Worm (Caenorhabditis elegans) whole organism, L1 larva: ENCODE data around the gene fndc-1.

ENCODE experiments used
- C16A3.4 ChIP-seq: fragments of 150-350 bp; optimal IDR thresholded peaks from 2 replicates; lab custom pipeline; 2014; ENCODE audit warnings: missing biosample characterization, missing genetic modification characterization
- Y116A8C.19 ChIP-seq: sonication (generic microtip); optimal IDR thresholded peaks from 2 replicates; lab custom pipeline; 2016; ENCODE audit warnings: missing compliant biosample characterization, missing genetic modification characterization, borderline replicate concordance
- ceh-63 ChIP-seq: fragments of 200-800 bp; sonication (Bioruptor generic); optimal IDR thresholded peaks from 2 replicates; lab custom pipeline; 2018; ENCODE audit warnings: mild to moderate bottlenecking, missing genetic modification characterization, missing compliant biosample characterization
- ceh-82 ChIP-seq, 3 experiments: fragments of 150-350 bp in 1 of 3; sonication (generic microtip) in 2 of 3; optimal IDR thresholded peaks; 2 replicates each; lab custom pipeline; 2014 to 2017; ENCODE audit warnings: missing biosample characterization in 3 of 3, missing genetic modification characterization in 3 of 3
- ceh-88 ChIP-seq: fragments of 200-800 bp; sonication (Bioruptor generic); IDR thresholded peaks from 2 replicates; pipeline ENCODE4 v1.3.6; 2022; ENCODE audit warnings: missing genetic modification characterization, missing compliant biosample characterization
- efl-1 ChIP-seq, 4 experiments: fragments of 150-350 bp; optimal IDR thresholded peaks in 3 of 4; peaks in 1 of 4; 1 replicate in 1 of 4; 2 replicates in 3 of 4; lab custom pipeline; 2014; ENCODE audit warnings: missing biosample characterization in 2 of 4, missing genetic modification characterization in 2 of 4, missing genetic modification reagents in 2 of 4
- elt-3 ChIP-seq, 6 experiments: fragments of 150-350 bp in 1 of 6; sonication (generic microtip); optimal IDR thresholded peaks; 2 replicates each; lab custom pipeline; 2017 to 2018; ENCODE audit warnings: missing biosample characterization in 6 of 6, missing genetic modification characterization in 6 of 6, inconsistent platforms in 1 of 6
- fkh-10 ChIP-seq: sonication (generic microtip); optimal IDR thresholded peaks from 2 replicates; lab custom pipeline; 2017; ENCODE audit warnings: missing biosample characterization, missing genetic modification reagents, missing genetic modification characterization
- hlh-17 ChIP-seq: fragments of 200-800 bp; sonication (Bioruptor generic); optimal IDR thresholded peaks from 2 replicates; lab custom pipeline; 2018; ENCODE audit warnings: missing genetic modification characterization, mild to moderate bottlenecking, missing compliant biosample characterization, moderate library complexity, borderline replicate concordance
- irx-1 ChIP-seq: sonication (generic microtip); optimal IDR thresholded peaks from 2 replicates; lab custom pipeline; 2016; ENCODE audit warnings: missing genetic modification characterization, missing compliant biosample characterization
- jun-1 ChIP-seq: fragments of 150-350 bp; optimal IDR thresholded peaks from 2 replicates; lab custom pipeline; 2014; ENCODE audit warnings: missing biosample characterization, missing genetic modification reagents, missing genetic modification characterization
- lin-14 ChIP-seq: fragments of 200-800 bp; sonication (Bioruptor generic); optimal IDR thresholded peaks from 2 replicates; lab custom pipeline; 2018; ENCODE audit warnings: mild to moderate bottlenecking, missing genetic modification characterization, moderate library complexity, missing compliant biosample characterization
- lin-15B ChIP-seq: fragments of 150-350 bp; sonication (generic microtip); optimal IDR thresholded peaks from 3 replicates; lab custom pipeline; 2014; ENCODE audit warnings: missing biosample characterization, missing genetic modification characterization
- lin-39 ChIP-seq: fragments of 150-350 bp; optimal IDR thresholded peaks from 2 replicates; lab custom pipeline; 2014; ENCODE audit warnings: missing biosample characterization, missing genetic modification reagents, missing genetic modification characterization
- lsy-2 ChIP-seq, 2 experiments: fragments of 150-350 bp; optimal IDR thresholded peaks; 2 replicates each; lab custom pipeline; 2014; ENCODE audit warnings: missing biosample characterization in 2 of 2, missing genetic modification characterization in 2 of 2
- mab-9 ChIP-seq: fragments of 200-800 bp; sonication (Bioruptor generic); IDR thresholded peaks from 2 replicates; pipeline ENCODE4 v1.3.6; 2022; ENCODE audit warnings: missing genetic modification reagents, missing genetic modification characterization, missing compliant biosample characterization
- mdl-1 ChIP-seq, 2 experiments: fragments of 150-350 bp; optimal IDR thresholded peaks; 2 replicates each; lab custom pipeline; 2014 to 2017; ENCODE audit warnings: missing biosample characterization in 2 of 2, missing genetic modification characterization in 2 of 2, inconsistent platforms in 1 of 2
- nhr-12 ChIP-seq: sonication (generic microtip); optimal IDR thresholded peaks from 2 replicates; lab custom pipeline; 2017; ENCODE audit warnings: missing biosample characterization, missing genetic modification characterization
- nhr-19 ChIP-seq: fragments of 200-800 bp; sonication (Bioruptor generic); conservative IDR thresholded peaks from 2 replicates; pipeline ENCODE4 v1.3.6; 2022; ENCODE audit warnings: missing genetic modification characterization, missing compliant biosample characterization
- nhr-20 ChIP-seq: sonication (generic microtip); optimal IDR thresholded peaks from 2 replicates; lab custom pipeline; 2016; ENCODE audit warnings: mild to moderate bottlenecking, missing genetic modification characterization, missing compliant biosample characterization
- nhr-28 ChIP-seq: fragments of 150-350 bp; optimal IDR thresholded peaks from 2 replicates; lab custom pipeline; 2014; ENCODE audit warnings: missing biosample characterization, missing genetic modification characterization
- nhr-71 ChIP-seq: sonication (generic microtip); optimal IDR thresholded peaks from 2 replicates; lab custom pipeline; 2016; ENCODE audit warnings: mild to moderate bottlenecking, missing genetic modification characterization, moderate library complexity, missing compliant biosample characterization
- nhr-85 ChIP-seq: sonication (generic microtip); peaks from one replicate; lab custom pipeline; 2016; ENCODE audit warnings: missing genetic modification characterization, inconsistent platforms, missing compliant biosample characterization
- pag-3 ChIP-seq: sonication (generic microtip); optimal IDR thresholded peaks from 2 replicates; lab custom pipeline; 2017; ENCODE audit warnings: missing genetic modification characterization, mild to moderate bottlenecking, missing compliant biosample characterization, antibody characterized with exemption, borderline replicate concordance; ENCODE audit not compliant: insufficient read depth
- rnt-1 ChIP-seq: sonication (generic microtip); optimal IDR thresholded peaks from 2 replicates; lab custom pipeline; 2016; ENCODE audit warnings: mild to moderate bottlenecking, missing genetic modification characterization, moderate library complexity, missing compliant biosample characterization
- skn-1 ChIP-seq: fragments of 150-350 bp; optimal IDR thresholded peaks from 2 replicates; lab custom pipeline; 2014; ENCODE audit warnings: missing biosample characterization, missing genetic modification characterization
- snpc-4 ChIP-seq: fragments of 150-350 bp; optimal IDR thresholded peaks from 2 replicates; lab custom pipeline; 2014; ENCODE audit warnings: missing biosample characterization, missing genetic modification characterization
- snu-23 ChIP-seq: sonication (generic microtip); optimal IDR thresholded peaks from 2 replicates; lab custom pipeline; 2016; ENCODE audit warnings: missing genetic modification characterization, missing compliant biosample characterization
- sox-4 ChIP-seq: sonication (generic microtip); optimal IDR thresholded peaks from 2 replicates; lab custom pipeline; 2016; ENCODE audit warnings: missing genetic modification characterization, missing compliant biosample characterization
- swsn-7 ChIP-seq: sonication (generic microtip); optimal IDR thresholded peaks from 2 replicates; lab custom pipeline; 2016; ENCODE audit warnings: missing genetic modification characterization, missing compliant biosample characterization
- unc-130 ChIP-seq: fragments of 150-350 bp; optimal IDR thresholded peaks from 2 replicates; lab custom pipeline; 2017; ENCODE audit warnings: missing biosample characterization, missing genetic modification characterization, inconsistent platforms
- unc-30 ChIP-seq: sonication (generic microtip); optimal IDR thresholded peaks from 2 replicates; lab custom pipeline; 2017; ENCODE audit warnings: missing biosample characterization, missing genetic modification characterization
- unc-62 ChIP-seq: fragments of 150-350 bp; optimal IDR thresholded peaks from 2 replicates; lab custom pipeline; 2014; ENCODE audit warnings: missing biosample characterization, missing genetic modification reagents, missing genetic modification characterization
- unc-86 ChIP-seq: sonication (generic microtip); optimal IDR thresholded peaks from 2 replicates; lab custom pipeline; 2016; ENCODE audit warnings: missing genetic modification characterization, missing compliant biosample characterization
- vab-15 ChIP-seq: sonication (generic microtip); optimal IDR thresholded peaks from 2 replicates; lab custom pipeline; 2017; ENCODE audit warnings: missing genotype, mild to moderate bottlenecking, missing genetic modification characterization, missing compliant biosample characterization
- zag-1 ChIP-seq: fragments of 150-350 bp; optimal IDR thresholded peaks from 2 replicates; lab custom pipeline; 2014; ENCODE audit warnings: missing biosample characterization, missing genetic modification characterization
- ztf-4 ChIP-seq: fragments of 150-350 bp; optimal IDR thresholded peaks from 2 replicates; lab custom pipeline; 2014; ENCODE audit warnings: missing biosample characterization, missing genetic modification characterization

The fndc-1 gene

ce11 chrII:11276879-11277278, 39.8 kb upstream of the fndc-1 start:
- TF ChIP-seq fkh-10 (GFP tag; lab: Kevin White, UChicago) (no peak), rnt-1 (tag; lab: Kevin White, UChicago) (peak; percentile 10)

ce11 chrII:11275484-11275883, 38.4 kb upstream of the fndc-1 start:
- TF ChIP-seq nhr-20 (tag; lab: Kevin White, UChicago) (no peak), nhr-85 (tag; lab: Kevin White, UChicago) (no peak), unc-62 (no peak), nhr-28 (tag; lab: Kevin White, UChicago) (no peak), jun-1 (tag; lab: Kevin White, UChicago) (no peak), ceh-82 (tag; optimal IDR thresholded peaks at IDR 0.05; lab: Kevin White, UChicago) (no peak), lin-15B (tag; lab: Kevin White, UChicago) (no peak), unc-130 (tag; lab: Kevin White, UChicago) (peak; percentile 70), rnt-1 (tag; lab: Kevin White, UChicago) (peak; percentile 76), ceh-88 (GFP tag; lab: Robert Waterston, UW) (no peak), ceh-63 (GFP tag; lab: Kevin White, UChicago) (no peak), nhr-19 (no peak; the same call in 1 of the 2 replicates), mdl-1 (tag; optimal IDR thresholded peaks at IDR 0.05; lab: Kevin White, UChicago) (no peak), unc-86 (tag; lab: Kevin White, UChicago) (no peak), efl-1 (optimal IDR thresholded peaks at IDR 0.05; lab: Kevin White, UChicago) (no peak), efl-1 (GFP tag; optimal IDR thresholded peaks at IDR 0.05 in 1 of 2; lab: Kevin White, UChicago) (peak in 1 of 2 experiments; percentile 37), lin-39 (tag; lab: Kevin White, UChicago) (no peak), nhr-71 (tag; lab: Kevin White, UChicago) (peak; percentile 55), lsy-2 (tag; optimal IDR thresholded peaks at IDR 0.05; lab: Kevin White, UChicago) (peak; percentile 27 to 78), snu-23 (GFP tag; lab: Kevin White, UChicago) (no peak), lin-14 (GFP tag; lab: Kevin White, UChicago) (peak; percentile 52), mab-9 (GFP tag; lab: Robert Waterston, UW) (no peak)

- TF ChIP-seq mab-9 (GFP tag; lab: Robert Waterston, UW) (no peak), elt-3 (tag; optimal IDR thresholded peaks at IDR 0.05; lab: Kevin White, UChicago) (no peak), irx-1 (tag; lab: Kevin White, UChicago) (no peak), Y116A8C.19 (tag; lab: Kevin White, UChicago) (no peak), hlh-17 (no peak), ceh-63 (GFP tag; lab: Kevin White, UChicago) (no peak), rnt-1 (tag; lab: Kevin White, UChicago) (no peak), C16A3.4 (tag; lab: Kevin White, UChicago) (no peak), vab-15 (tag; lab: Kevin White, UChicago) (no peak), nhr-20 (tag; lab: Kevin White, UChicago) (no peak), snpc-4 (tag; lab: Kevin White, UChicago) (no peak), pag-3 (tag; lab: Kevin White, UChicago) (no peak), lin-39 (tag; lab: Kevin White, UChicago) (no peak), sox-4 (no peak), zag-1 (no peak), swsn-7 (tag; lab: Kevin White, UChicago) (no peak), unc-30 (tag; lab: Kevin White, UChicago) (no peak), skn-1 (tag; lab: Kevin White, UChicago) (no peak), fkh-10 (GFP tag; lab: Kevin White, UChicago) (no peak), nhr-85 (tag; lab: Kevin White, UChicago) (no peak)
Measured at ce11 chrII:11274876-11275275, 37.8 kb upstream of the fndc-1 start.

- TF ChIP-seq nhr-12 (tag; lab: Kevin White, UChicago) (no peak), ztf-4 (tag; lab: Kevin White, UChicago) (no peak)
Measured at ce11 chrII:11270829-11271228, 33.7 kb upstream of the fndc-1 start.
